Worm (Caenorhabditis elegans) whole organism, late embryonic: ENCODE results near the gene paqr-1.
A peak's percentile ranks its signal among the peaks of the same experiment; 100 is the strongest.

Source experiments
- C08G9.2 ChIP-seq: sonication (generic microtip); optimal IDR thresholded peaks from 2 replicates; lab custom pipeline; 2016; ENCODE audit warnings: mild to moderate bottlenecking, missing genetic modification characterization, moderate library complexity, missing compliant biosample characterization
- C38D4.7 ChIP-seq: fragments of 200-800 bp; sonication (Bioruptor generic); optimal IDR thresholded peaks from 2 replicates; lab custom pipeline; 2018; ENCODE audit warnings: mild to moderate bottlenecking, missing genetic modification characterization, moderate library complexity, missing compliant biosample characterization
- ama-1 ChIP-seq: fragments of 150-350 bp; optimal IDR thresholded peaks from 2 replicates; lab custom pipeline; 2014
- ceh-14 ChIP-seq: sonication (generic microtip); optimal IDR thresholded peaks from 2 replicates; lab custom pipeline; 2016; ENCODE audit warnings: missing genotype, missing genetic modification characterization, missing compliant biosample characterization
- ceh-18 ChIP-seq: sonication (generic microtip); optimal IDR thresholded peaks from 2 replicates; lab custom pipeline; 2016; ENCODE audit warnings: missing genetic modification characterization, missing compliant biosample characterization
- ceh-19 ChIP-seq: fragments of 200-800 bp; sonication (Bioruptor generic); optimal IDR thresholded peaks from 2 replicates; lab custom pipeline; 2018; ENCODE audit warnings: mild to moderate bottlenecking, missing genetic modification characterization, missing compliant biosample characterization
- ceh-2 ChIP-seq: sonication (generic microtip); optimal IDR thresholded peaks from 2 replicates; lab custom pipeline; 2016; ENCODE audit warnings: missing genotype, missing genetic modification characterization, missing compliant biosample characterization
- ceh-24 ChIP-seq: sonication (generic microtip); optimal IDR thresholded peaks from 2 replicates; lab custom pipeline; 2016; ENCODE audit warnings: mild to moderate bottlenecking, missing genetic modification characterization, missing compliant biosample characterization
- ceh-30 ChIP-seq: fragments of 150-350 bp; optimal IDR thresholded peaks from 2 replicates; lab custom pipeline; 2014; ENCODE audit warnings: missing biosample characterization, missing genetic modification characterization
- ceh-48 ChIP-seq: sonication (generic microtip); optimal IDR thresholded peaks from 2 replicates; lab custom pipeline; 2016; ENCODE audit warnings: missing genetic modification characterization, inconsistent platforms, missing compliant biosample characterization
- ceh-6 ChIP-seq: fragments of 200-800 bp; sonication (Bioruptor generic); optimal IDR thresholded peaks from 2 replicates; lab custom pipeline; 2018; ENCODE audit warnings: mild to moderate bottlenecking, missing genetic modification characterization, missing compliant biosample characterization
- ceh-9 ChIP-seq: sonication (generic microtip); optimal IDR thresholded peaks from 2 replicates; lab custom pipeline; 2016; ENCODE audit warnings: mild to moderate bottlenecking, missing genetic modification characterization, inconsistent platforms, missing compliant biosample characterization
- dmd-4 ChIP-seq: sonication (generic microtip); optimal IDR thresholded peaks from 2 replicates; lab custom pipeline; 2016; ENCODE audit warnings: borderline replicate concordance, missing genetic modification characterization, missing compliant biosample characterization
- dve-1 ChIP-seq: sonication (generic microtip); optimal IDR thresholded peaks from 2 replicates; lab custom pipeline; 2017; ENCODE audit warnings: antibody characterized with exemption, mild to moderate bottlenecking, missing genetic modification characterization, missing compliant biosample characterization
- ets-4 ChIP-seq: sonication (generic microtip); optimal IDR thresholded peaks from 2 replicates; lab custom pipeline; 2016; ENCODE audit warnings: missing genetic modification characterization, missing compliant biosample characterization
- eyg-1 ChIP-seq: sonication (generic microtip); optimal IDR thresholded peaks from 2 replicates; lab custom pipeline; 2016; ENCODE audit warnings: missing genotype, missing genetic modification characterization, missing compliant biosample characterization
- fkh-10 ChIP-seq: fragments of 150-350 bp; optimal IDR thresholded peaks from 2 replicates; lab custom pipeline; 2014; ENCODE audit warnings: missing biosample characterization, missing genetic modification reagents, missing genetic modification characterization
- gmeb-2 ChIP-seq: sonication (generic microtip); optimal IDR thresholded peaks from 2 replicates; lab custom pipeline; 2016; ENCODE audit warnings: missing genetic modification characterization, inconsistent platforms, missing compliant biosample characterization
- hlh-15 ChIP-seq: sonication (generic microtip); optimal IDR thresholded peaks from 2 replicates; lab custom pipeline; 2016; ENCODE audit warnings: missing genetic modification characterization, missing compliant biosample characterization
- hlh-30 ChIP-seq: sonication (generic microtip); optimal IDR thresholded peaks from 2 replicates; lab custom pipeline; 2017; ENCODE audit warnings: antibody characterized with exemption, missing genetic modification characterization, missing compliant biosample characterization; ENCODE audit not compliant: insufficient read depth
- hlh-6 ChIP-seq: sonication (generic microtip); optimal IDR thresholded peaks from 2 replicates; lab custom pipeline; 2016; ENCODE audit warnings: missing genotype, missing genetic modification characterization, missing compliant biosample characterization
- lim-6 ChIP-seq: sonication (generic microtip); optimal IDR thresholded peaks from 2 replicates; lab custom pipeline; 2016; ENCODE audit warnings: missing genetic modification characterization, missing compliant biosample characterization
- lin-11 ChIP-seq: fragments of 200-800 bp; sonication (Bioruptor generic); optimal IDR thresholded peaks from 2 replicates; lab custom pipeline; 2018; ENCODE audit warnings: mild to moderate bottlenecking, missing genetic modification characterization, missing compliant biosample characterization
- mec-3 ChIP-seq: sonication (generic microtip); optimal IDR thresholded peaks from 2 replicates; lab custom pipeline; 2016; ENCODE audit warnings: borderline replicate concordance, missing genetic modification characterization, missing compliant biosample characterization
- nfya-1 ChIP-seq: sonication (generic microtip); optimal IDR thresholded peaks from 2 replicates; lab custom pipeline; 2017; ENCODE audit warnings: missing genetic modification characterization, mild to moderate bottlenecking, missing compliant biosample characterization, antibody characterized with exemption, moderate library complexity
- nhr-232 ChIP-seq: sonication (generic microtip); optimal IDR thresholded peaks from 2 replicates; lab custom pipeline; 2016; ENCODE audit warnings: missing genetic modification characterization, missing compliant biosample characterization
- npax-4 ChIP-seq: sonication (generic microtip); optimal IDR thresholded peaks from 2 replicates; lab custom pipeline; 2016; ENCODE audit warnings: missing genetic modification characterization, missing compliant biosample characterization
- pag-3 ChIP-seq: sonication (generic microtip); optimal IDR thresholded peaks from 2 replicates; lab custom pipeline; 2016; ENCODE audit warnings: missing compliant biosample characterization, missing genetic modification characterization, borderline replicate concordance
- pat-9 ChIP-seq: fragments of 200-800 bp; sonication (Bioruptor generic); optimal IDR thresholded peaks from 2 replicates; lab custom pipeline; 2018; ENCODE audit warnings: mild to moderate bottlenecking, missing genetic modification characterization, moderate library complexity, missing compliant biosample characterization
- pax-1 ChIP-seq: fragments of 150-350 bp; optimal IDR thresholded peaks from 2 replicates; lab custom pipeline; 2014; ENCODE audit warnings: missing biosample characterization, missing genetic modification characterization
- pha-2 ChIP-seq: sonication (generic microtip); optimal IDR thresholded peaks from 2 replicates; lab custom pipeline; 2017; ENCODE audit warnings: mild to moderate bottlenecking, missing genetic modification characterization, missing compliant biosample characterization
- pha-4 ChIP-seq: fragments of 150-350 bp; optimal IDR thresholded peaks from 2 replicates; lab custom pipeline; 2018; ENCODE audit warnings: missing biosample characterization, missing genetic modification reagents, missing genetic modification characterization
- pqm-1 ChIP-seq: sonication (generic microtip); optimal IDR thresholded peaks from 2 replicates; lab custom pipeline; 2016; ENCODE audit warnings: missing genetic modification characterization, missing compliant biosample characterization
- pros-1 ChIP-seq: fragments of 150-350 bp; optimal IDR thresholded peaks from 2 replicates; lab custom pipeline; 2014; ENCODE audit warnings: missing biosample characterization, missing genetic modification reagents, missing genetic modification characterization
- ref-2 ChIP-seq: sonication (generic microtip); optimal IDR thresholded peaks from 2 replicates; lab custom pipeline; 2016; ENCODE audit warnings: missing genetic modification characterization, missing compliant biosample characterization
- rnt-1 ChIP-seq: sonication (generic microtip); optimal IDR thresholded peaks from 2 replicates; lab custom pipeline; 2016; ENCODE audit warnings: missing genetic modification characterization, missing compliant biosample characterization
- sdc-2 ChIP-seq: sonication (generic microtip); optimal IDR thresholded peaks from 2 replicates; lab custom pipeline; 2016; ENCODE audit warnings: missing genotype, missing genetic modification characterization, missing compliant biosample characterization
- sox-4 ChIP-seq: sonication (generic microtip); optimal IDR thresholded peaks from 2 replicates; lab custom pipeline; 2017; ENCODE audit warnings: mild to moderate bottlenecking, missing genetic modification characterization, inconsistent platforms, missing compliant biosample characterization
- syd-9 ChIP-seq: sonication (generic microtip); optimal IDR thresholded peaks from 2 replicates; lab custom pipeline; 2016; ENCODE audit warnings: mild to moderate bottlenecking, missing genetic modification characterization, moderate library complexity, missing compliant biosample characterization
- tbx-2 ChIP-seq: sonication (generic microtip); optimal IDR thresholded peaks from 2 replicates; lab custom pipeline; 2016; ENCODE audit warnings: missing genetic modification characterization, missing compliant biosample characterization
- unc-42 ChIP-seq: sonication (generic microtip); optimal IDR thresholded peaks from 2 replicates; lab custom pipeline; 2016; ENCODE audit warnings: missing genotype, missing genetic modification characterization, missing compliant biosample characterization
- unc-55 ChIP-seq: sonication (generic microtip); optimal IDR thresholded peaks from 2 replicates; lab custom pipeline; 2017; ENCODE audit warnings: missing biosample characterization, missing genetic modification reagents, missing genetic modification characterization
- unc-86 ChIP-seq: sonication (generic microtip); optimal IDR thresholded peaks from 2 replicates; lab custom pipeline; 2016; ENCODE audit warnings: missing genetic modification characterization, missing compliant biosample characterization
- ztf-16 ChIP-seq: sonication (generic microtip); optimal IDR thresholded peaks from 2 replicates; lab custom pipeline; 2017; ENCODE audit warnings: missing genetic modification characterization, missing compliant biosample characterization

paqr-1 gene

ce11 chrIV:6576728-6577101 lies 21.5 kb upstream of the paqr-1 start (continued):
- no peak for TF ChIP-seq pqm-1 (tag; lab: Kevin White, UChicago)
- TF ChIP-seq syd-9 (tag; lab: Kevin White, UChicago) = no peak
- no peak for TF ChIP-seq ceh-6
- no peak for TF ChIP-seq dmd-4 (tag; lab: Kevin White, UChicago)
- peak; percentile 23 for TF ChIP-seq ceh-30 (tag; lab: Kevin White, UChicago)
- no peak for TF ChIP-seq fkh-10 (GFP tag; lab: Kevin White, UChicago)
- no peak for TF ChIP-seq ceh-24 (tag; lab: Kevin White, UChicago)
- TF ChIP-seq ets-4 (tag; lab: Kevin White, UChicago) = peak; percentile 50
- no peak for TF ChIP-seq gmeb-2 (tag; lab: Kevin White, UChicago)
- peak; percentile 50 for TF ChIP-seq pax-1
- no peak for TF ChIP-seq nhr-232 (tag; lab: Kevin White, UChicago)
- TF ChIP-seq pha-4 (tag; lab: Kevin White, UChicago) = no peak
- no peak for TF ChIP-seq ceh-14 (tag; lab: Kevin White, UChicago)
- TF ChIP-seq rnt-1 (tag; lab: Kevin White, UChicago) = peak; percentile 86
- no peak for TF ChIP-seq hlh-6 (tag; lab: Kevin White, UChicago)
- TF ChIP-seq tbx-2 (tag; lab: Kevin White, UChicago) = peak; percentile 54
- no peak for TF ChIP-seq unc-42 (tag; lab: Kevin White, UChicago)
- no peak for TF ChIP-seq sdc-2 (tag; lab: Kevin White, UChicago)
- TF ChIP-seq mec-3 = no peak
- no peak for TF ChIP-seq ama-1 (lab: Kevin White, UChicago)
- TF ChIP-seq eyg-1 (tag; lab: Kevin White, UChicago) = no peak
- no peak for TF ChIP-seq ceh-2 (tag; lab: Kevin White, UChicago)
- TF ChIP-seq pros-1 (tag; lab: Kevin White, UChicago) = peak; percentile 32
- no peak for TF ChIP-seq unc-86 (tag; lab: Kevin White, UChicago)
- no peak for TF ChIP-seq C08G9.2
- no peak for TF ChIP-seq pha-2
- TF ChIP-seq pat-9 (tag; lab: Kevin White, UChicago) = no peak
- TF ChIP-seq ceh-18 (tag; lab: Kevin White, UChicago) = peak; percentile 17
- no peak for TF ChIP-seq ceh-19 (GFP tag; lab: Kevin White, UChicago)
- TF ChIP-seq pag-3 (tag; lab: Kevin White, UChicago) = no peak
- TF ChIP-seq ref-2 (tag; lab: Kevin White, UChicago) = peak; percentile 39
- no peak for TF ChIP-seq npax-4 (tag; lab: Kevin White, UChicago)
- no peak for TF ChIP-seq lim-6 (tag; lab: Kevin White, UChicago)
- TF ChIP-seq ztf-16 = no peak
- TF ChIP-seq sox-4 (tag; lab: Kevin White, UChicago) = no peak
- no peak for TF ChIP-seq lin-11

ce11 chrIV:6575959-6576727 lies 20.9 kb upstream of the paqr-1 start:
- TF ChIP-seq lin-11 (peak; percentile 9), ceh-48 (tag; lab: Kevin White, UChicago) (no peak), dve-1 (peak; percentile 59)

- TF ChIP-seq ceh-9 (tag; lab: Kevin White, UChicago) (no peak), unc-55 (GFP tag; lab: Kevin White, UChicago) (peak; percentile 71), C38D4.7 (GFP tag; lab: Kevin White, UChicago) (no peak), hlh-15 (tag; lab: Kevin White, UChicago) (no peak), mec-3 (no peak), dmd-4 (tag; lab: Kevin White, UChicago) (no peak), nfya-1 (peak; percentile 37), hlh-30 (tag; lab: Kevin White, UChicago) (no peak)
- TF ChIP-seq, all 69 proteins: peak for 2
Measured at ce11 chrIV:6574343-6574742, 19.1 kb upstream of the paqr-1 start.
